Worm (Caenorhabditis elegans): ENCODE data around the gene grl-6.

DNA sequence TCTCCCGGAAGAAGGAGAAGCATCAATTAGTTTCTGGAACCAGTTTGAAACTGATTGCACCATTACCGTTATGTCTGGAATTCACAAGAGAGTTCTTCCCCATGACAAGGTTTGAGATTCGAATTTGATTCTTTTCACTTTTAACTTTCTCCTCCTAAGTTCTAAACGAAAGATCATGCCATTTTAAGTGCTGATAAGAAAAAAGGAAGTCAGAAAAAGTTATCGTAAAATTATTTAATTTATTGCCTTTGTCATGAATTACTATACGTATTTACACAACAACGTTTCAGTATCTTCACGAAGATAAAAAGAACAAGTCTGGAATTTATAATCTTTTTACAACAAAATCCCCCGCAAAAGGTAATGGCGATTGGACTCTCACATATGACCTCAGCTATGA lies 9.4 kb upstream of the grl-6 start:
- TF ChIP-seq ztf-4 (tag; optimal IDR thresholded peaks at IDR 0.05), result no peak
- TF ChIP-seq pqm-1 (tag; optimal IDR thresholded peaks at IDR 0.05), result peak; percentile 70
- no peak for TF ChIP-seq ceh-82 (tag; optimal IDR thresholded peaks at IDR 0.05)
- no peak for TF ChIP-seq fkh-10 (GFP tag; optimal IDR thresholded peaks at IDR 0.05)
